Worm (Caenorhabditis elegans) whole organism, early embryonic: Measurements from ENCODE around the gene fask-1.

ENCODE experiments used
- F13C5.2 ChIP-seq: sonication (generic microtip); optimal IDR thresholded peaks from 2 replicates; lab custom pipeline; 2017; ENCODE audit warnings: mild to moderate bottlenecking, missing genetic modification characterization, inconsistent platforms, missing compliant biosample characterization
- aly-1 ChIP-seq: sonication (generic microtip); optimal IDR thresholded peaks from 2 replicates; lab custom pipeline; 2016; ENCODE audit warnings: missing genetic modification characterization, missing compliant biosample characterization
- ama-1 ChIP-seq: fragments of 150-350 bp; optimal IDR thresholded peaks from 2 replicates; lab custom pipeline; 2014
- flt-1 ChIP-seq: fragments of 200-800 bp; sonication (Bioruptor generic); IDR thresholded peaks from 2 replicates; pipeline ENCODE4 v1.3.6; 2022; ENCODE audit warnings: missing genetic modification characterization, missing compliant biosample characterization
- hmbx-1 ChIP-seq: sonication (generic microtip); optimal IDR thresholded peaks from 2 replicates; lab custom pipeline; 2016; ENCODE audit warnings: mild to moderate bottlenecking, missing genetic modification characterization, missing compliant biosample characterization
- pes-1 ChIP-seq: fragments of 200-800 bp; sonication (Bioruptor generic); IDR thresholded peaks from 2 replicates; pipeline ENCODE4 v1.3.6; 2022; ENCODE audit warnings: missing genetic modification reagents, missing genetic modification characterization, missing compliant biosample characterization
- scrt-1 ChIP-seq: fragments of 200-800 bp; sonication (Bioruptor generic); IDR thresholded peaks from 2 replicates; pipeline ENCODE4 v1.3.6; 2022; ENCODE audit warnings: missing genetic modification characterization, missing compliant biosample characterization
- sea-1 ChIP-seq: fragments of 200-800 bp; sonication (Bioruptor generic); conservative IDR thresholded peaks from 2 replicates; pipeline ENCODE4 v1.3.6; 2022; ENCODE audit warnings: missing genetic modification characterization, missing compliant biosample characterization
- tbx-37 ChIP-seq: fragments of 200-800 bp; sonication (Bioruptor generic); conservative IDR thresholded peaks from 2 replicates; pipeline ENCODE4 v1.3.6; 2022; ENCODE audit warnings: missing genetic modification reagents, missing genetic modification characterization, missing compliant biosample characterization

fask-1 gene

ce11 chrIV:13140792-13141191 is 40.3 kb downstream of the fask-1 start:
- TF ChIP-seq sea-1 (GFP tag; lab: Robert Waterston, UW) (peak; percentile 73; the same call in 1 of the 2 replicates), scrt-1 (GFP tag; lab: Robert Waterston, UW) (peak; percentile 76), flt-1 (GFP tag; lab: Robert Waterston, UW) (peak; percentile 71), pes-1 (GFP tag; lab: Robert Waterston, UW) (peak; percentile 73), tbx-37 (GFP tag; lab: Robert Waterston, UW) (0 out of 2 replicates have a peak, but pooled peaks have one; percentile 27)

ce11 chrIV:13142254-13142653 is 41.7 kb downstream of the fask-1 start, which contains the start of gene spe-43:
Gene spe-43, minus strand, starts transcription at chrIV:13142354.
- no peak for TF ChIP-seq F13C5.2 (tag; lab: Kevin White, UChicago)
- no peak for TF ChIP-seq aly-1
- no peak for TF ChIP-seq pes-1 (GFP tag; lab: Robert Waterston, UW)
- no peak for TF ChIP-seq scrt-1 (GFP tag; lab: Robert Waterston, UW)

- no peak for TF ChIP-seq tbx-37 (GFP tag; lab: Robert Waterston, UW)
- no peak for TF ChIP-seq ama-1 (lab: Kevin White, UChicago)
- no peak for TF ChIP-seq hmbx-1 (tag; lab: Kevin White, UChicago)
Measured at ce11 chrIV:13149276-13149675, 48.8 kb downstream of the fask-1 start, which contains the start of gene nlp-79. Gene nlp-79, plus strand, starts transcription at chrIV:13149576.
